Worm (Caenorhabditis elegans): ENCODE data around the gene srh-284.

DNA sequence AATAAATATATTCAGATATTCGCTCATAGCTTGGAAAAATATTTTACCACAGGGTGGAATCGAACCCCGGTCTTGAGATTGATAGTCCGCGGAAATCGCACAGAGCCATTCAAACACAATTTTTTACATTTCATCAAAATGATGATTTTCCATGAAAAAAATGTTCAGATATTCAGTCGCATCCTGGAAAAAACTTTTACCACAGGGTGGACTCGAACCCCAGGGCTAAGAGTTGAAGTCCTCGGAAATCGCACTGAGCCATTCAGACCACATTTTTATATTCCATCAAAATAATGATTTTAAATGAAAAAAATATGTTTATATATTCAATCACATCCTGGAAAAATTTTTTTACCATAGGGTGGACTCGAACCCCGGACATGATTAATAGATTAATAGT lies 44.8 kb upstream of the srh-284 start:
- TF ChIP-seq nhr-80 (tag; optimal IDR thresholded peaks at IDR 0.05) (no peak), lin-35 (GFP tag; optimal IDR thresholded peaks at IDR 0.05) (no peak), hmg-20 (GFP tag; IDR thresholded peaks at IDR 0.05) (no peak), dpl-1 (GFP tag; optimal IDR thresholded peaks at IDR 0.05) (no peak), lin-40 (tag; optimal IDR thresholded peaks at IDR 0.05) (no peak)
